Fruit fly (Drosophila melanogaster) whole organism, embryonic: ENCODE data around the gene CG6067.

Source experiments
- Ada2b ChIP-seq: fragments of 200-800 bp; sonication (Bioruptor generic); IDR thresholded peaks from 2 replicates; pipeline ENCODE4 v1.3.6; 2022; ENCODE audit warnings: missing biosample characterization, missing genetic modification characterization
- Adf1 ChIP-seq: fragments of 200-800 bp; sonication (Bioruptor generic); IDR thresholded peaks from 2 replicates; pipeline ENCODE4 v1.3.6; 2022; ENCODE audit warnings: missing biosample characterization, missing genetic modification characterization
- Antp ChIP-seq: fragments of 200-800 bp; sonication (Bioruptor generic); optimal IDR thresholded peaks from 3 replicates; lab custom pipeline; 2016; ENCODE audit warnings: missing biosample characterization, missing genetic modification characterization
- Atf-2 ChIP-seq: fragments of 200-800 bp; sonication (Bioruptor generic); optimal IDR thresholded peaks from 2 replicates; lab custom pipeline; 2016; ENCODE audit warnings: missing biosample characterization, missing genetic modification characterization
- Atf3 ChIP-seq: fragments of 200-800 bp; sonication (Bioruptor generic); optimal IDR thresholded peaks from 3 replicates; lab custom pipeline; 2016; ENCODE audit warnings: missing biosample characterization, missing genetic modification characterization
- BtbVII ChIP-seq: fragments of 200-800 bp; sonication (Bioruptor generic); optimal IDR thresholded peaks from 3 replicates; lab custom pipeline; 2017; ENCODE audit warnings: missing biosample characterization, mild to moderate bottlenecking, missing genetic modification characterization
- CG10431 ChIP-seq: fragments of 200-800 bp; sonication (Bioruptor generic); optimal IDR thresholded peaks from 3 replicates; lab custom pipeline; 2018; ENCODE audit warnings: missing biosample characterization, mild to moderate bottlenecking, missing genetic modification characterization
- CG10543 ChIP-seq: fragments of 200-800 bp; sonication (Bioruptor generic); optimal IDR thresholded peaks from 3 replicates; lab custom pipeline; 2017; ENCODE audit warnings: missing biosample characterization, mild to moderate bottlenecking, missing genetic modification characterization, moderate library complexity
- CG1233 ChIP-seq: fragments of 200-800 bp; sonication (Bioruptor generic); optimal IDR thresholded peaks from 4 replicates; lab custom pipeline; 2018; ENCODE audit warnings: missing biosample characterization, mild to moderate bottlenecking, missing genetic modification characterization
- CG13775 ChIP-seq: fragments of 200-800 bp; sonication (Bioruptor generic); optimal IDR thresholded peaks from 3 replicates; lab custom pipeline; 2017; ENCODE audit warnings: missing biosample characterization, mild to moderate bottlenecking, missing genetic modification characterization
- CG1529 ChIP-seq: fragments of 200-800 bp; sonication (Bioruptor generic); optimal IDR thresholded peaks from 3 replicates; lab custom pipeline; 2018; ENCODE audit warnings: missing biosample characterization, missing genetic modification characterization
- CG1602 ChIP-seq: fragments of 200-800 bp; sonication (Bioruptor generic); optimal IDR thresholded peaks from 3 replicates; lab custom pipeline; 2016; ENCODE audit warnings: missing biosample characterization, missing genetic modification characterization
- CG17361 ChIP-seq: fragments of 200-800 bp; sonication (Bioruptor generic); IDR thresholded peaks from 3 replicates; pipeline ENCODE4 v1.3.6; 2022; ENCODE audit warnings: missing biosample characterization, missing genetic modification characterization
- CG17385 ChIP-seq: fragments of 200-800 bp; sonication (Bioruptor generic); optimal IDR thresholded peaks from 3 replicates; lab custom pipeline; 2018; ENCODE audit warnings: missing biosample characterization, mild to moderate bottlenecking, missing genetic modification characterization
- CG17802 ChIP-seq: fragments of 200-800 bp; sonication (Bioruptor generic); optimal IDR thresholded peaks from 2 replicates; lab custom pipeline; 2018; ENCODE audit warnings: missing biosample characterization, mild to moderate bottlenecking, missing genetic modification characterization, moderate library complexity
- CG2120 ChIP-seq: fragments of 200-800 bp; sonication (Bioruptor generic); optimal IDR thresholded peaks from 3 replicates; lab custom pipeline; 2016; ENCODE audit warnings: missing biosample characterization, missing genetic modification characterization
- CG2202 ChIP-seq: fragments of 200-800 bp; sonication (Bioruptor generic); optimal IDR thresholded peaks from 2 replicates; lab custom pipeline; 2018; ENCODE audit warnings: missing biosample characterization, mild to moderate bottlenecking, missing genetic modification characterization
- CG6683 ChIP-seq: fragments of 200-800 bp; sonication (Bioruptor generic); optimal IDR thresholded peaks from 2 replicates; lab custom pipeline; 2017; ENCODE audit warnings: missing biosample characterization, mild to moderate bottlenecking, missing genetic modification characterization, missing genetic modification reagents
- CG6765 ChIP-seq: fragments of 200-800 bp; sonication (Bioruptor generic); optimal IDR thresholded peaks from 3 replicates; lab custom pipeline; 2017; ENCODE audit warnings: missing biosample characterization, mild to moderate bottlenecking, missing genetic modification characterization
- CG8388 ChIP-seq: fragments of 200-800 bp; sonication (Bioruptor generic); optimal IDR thresholded peaks from 2 replicates; lab custom pipeline; 2019; ENCODE audit warnings: missing biosample characterization, mild to moderate bottlenecking, missing genetic modification characterization, moderate library complexity
- CG8478 ChIP-seq: fragments of >200 bp; optimal IDR thresholded peaks from 2 replicates; lab custom pipeline; 2018
- CG8765 ChIP-seq: fragments of 200-800 bp; sonication (Bioruptor generic); IDR thresholded peaks from 2 replicates; pipeline ENCODE4 v1.3.6; 2022; ENCODE audit warnings: missing biosample characterization, missing genetic modification characterization
- CG8944 ChIP-seq: fragments of 200-800 bp; sonication (Bioruptor generic); optimal IDR thresholded peaks from 3 replicates; lab custom pipeline; 2016; ENCODE audit warnings: missing biosample characterization, missing genetic modification characterization
- CG9727 ChIP-seq: fragments of 200-800 bp; sonication (Bioruptor generic); optimal IDR thresholded peaks from 3 replicates; lab custom pipeline; 2017; ENCODE audit warnings: missing biosample characterization, mild to moderate bottlenecking, missing genetic modification characterization
- Dad ChIP-seq: fragments of 200-800 bp; sonication (Bioruptor generic); optimal IDR thresholded peaks from 3 replicates; lab custom pipeline; 2016; ENCODE audit warnings: missing biosample characterization, missing genetic modification characterization
- HmgD ChIP-seq: fragments of 200-800 bp; sonication (Bioruptor generic); optimal IDR thresholded peaks from 3 replicates; lab custom pipeline; 2016; ENCODE audit warnings: missing biosample characterization, missing genetic modification characterization
- Hr39 ChIP-seq: fragments of >200 bp; optimal IDR thresholded peaks from 2 replicates; lab custom pipeline; 2017
- Jarid2 ChIP-seq: fragments of 200-800 bp; sonication (Bioruptor generic); optimal IDR thresholded peaks from 3 replicates; lab custom pipeline; 2017; ENCODE audit warnings: mild to moderate bottlenecking, missing biosample characterization, missing genetic modification reagents, missing genetic modification characterization
- Max ChIP-seq: fragments of 200-800 bp; sonication (Bioruptor generic); optimal IDR thresholded peaks from 2 replicates; lab custom pipeline; 2016; ENCODE audit warnings: missing biosample characterization, mild to moderate bottlenecking, missing genetic modification characterization
- Sin3A ChIP-seq: fragments of >200 bp; optimal IDR thresholded peaks from 2 replicates; lab custom pipeline; 2018
- Sry-β ChIP-seq: fragments of 200-800 bp; sonication (Bioruptor generic); optimal IDR thresholded peaks from 2 replicates; lab custom pipeline; 2018; ENCODE audit warnings: missing biosample characterization, mild to moderate bottlenecking, missing genetic modification characterization, moderate library complexity
- Vsx1 ChIP-seq: fragments of 200-800 bp; sonication (Bioruptor generic); optimal IDR thresholded peaks from 2 replicates; lab custom pipeline; 2017; ENCODE audit warnings: missing biosample characterization, mild to moderate bottlenecking, missing genetic modification characterization, missing genetic modification reagents
- br ChIP-seq: fragments of >200 bp; optimal IDR thresholded peaks from 2 replicates; lab custom pipeline; 2017
- cas ChIP-seq: fragments of 200-800 bp; sonication (Bioruptor generic); IDR thresholded peaks from 2 replicates; pipeline ENCODE4 v1.3.6; 2022; ENCODE audit warnings: missing biosample characterization, missing genetic modification characterization
- chn ChIP-seq: fragments of 200-800 bp; sonication (Bioruptor generic); optimal IDR thresholded peaks from 2 replicates; lab custom pipeline; 2016; ENCODE audit warnings: missing biosample characterization, missing genetic modification characterization
- ci ChIP-seq: fragments of 200-800 bp; sonication (Bioruptor generic); IDR thresholded peaks from 3 replicates; pipeline ENCODE4 v1.3.6; 2022; ENCODE audit warnings: missing biosample characterization, missing genetic modification characterization
- dysf ChIP-seq: fragments of 200-800 bp; sonication (Bioruptor generic); IDR thresholded peaks from 3 replicates; pipeline ENCODE4 v1.3.6; 2022; ENCODE audit warnings: missing biosample characterization, missing genetic modification characterization
- ftz-f1 ChIP-seq: fragments of 200-800 bp; sonication (Bioruptor generic); optimal IDR thresholded peaks from 2 replicates; lab custom pipeline; 2016; ENCODE audit warnings: missing biosample characterization, missing genetic modification characterization
- grn ChIP-seq: fragments of 200-800 bp; sonication (Bioruptor generic); optimal IDR thresholded peaks from 3 replicates; lab custom pipeline; 2017; ENCODE audit warnings: missing biosample characterization, missing genetic modification characterization
- gro ChIP-seq: fragments of 200-800 bp; sonication (Bioruptor generic); optimal IDR thresholded peaks from 2 replicates; lab custom pipeline; 2016; ENCODE audit warnings: missing biosample characterization, missing genetic modification characterization
- gt ChIP-seq: fragments of 200-800 bp; sonication (Bioruptor generic); IDR thresholded peaks from 2 replicates; pipeline ENCODE4 v1.3.6; 2022; ENCODE audit warnings: missing biosample characterization, missing genetic modification characterization
- lmd ChIP-seq: fragments of 200-800 bp; sonication (Bioruptor generic); IDR thresholded peaks from 2 replicates; pipeline ENCODE4 v1.3.6; 2022; ENCODE audit warnings: missing biosample characterization, missing genetic modification characterization
- lola ChIP-seq, 3 experiments: fragments of >200 bp in 2 of 3; fragments of 200-800 bp in 1 of 3; sonication (Bioruptor generic) in 1 of 3; optimal IDR thresholded peaks; 2 replicates each; lab custom pipeline; 2017 to 2019; ENCODE audit warnings: missing biosample characterization in 3 of 3, missing genetic modification characterization in 3 of 3, mild to moderate bottlenecking in 1 of 3, moderate library complexity in 1 of 3
- p53 ChIP-seq: fragments of 200-800 bp; sonication (Bioruptor generic); optimal IDR thresholded peaks from 2 replicates; lab custom pipeline; 2016; ENCODE audit warnings: missing biosample characterization, missing genetic modification characterization
- peb ChIP-seq: fragments of 200-800 bp; sonication (Bioruptor generic); IDR thresholded peaks from 2 replicates; pipeline ENCODE4 v1.3.6; 2022; ENCODE audit warnings: missing biosample characterization, missing genetic modification characterization
- pfk ChIP-seq: fragments of 200-800 bp; sonication (Bioruptor generic); optimal IDR thresholded peaks from 2 replicates; lab custom pipeline; 2018; ENCODE audit warnings: missing biosample characterization, mild to moderate bottlenecking, missing genetic modification characterization, moderate library complexity
- pum ChIP-seq: fragments of 200-800 bp; sonication (Bioruptor generic); optimal IDR thresholded peaks from 2 replicates; lab custom pipeline; 2016; ENCODE audit warnings: missing biosample characterization, missing genetic modification characterization
- schlank ChIP-seq: fragments of 200-800 bp; sonication (Bioruptor generic); optimal IDR thresholded peaks from 2 replicates; lab custom pipeline; 2018; ENCODE audit warnings: missing biosample characterization, mild to moderate bottlenecking, missing genetic modification characterization
- sima ChIP-seq: fragments of 200-800 bp; sonication (Bioruptor generic); optimal IDR thresholded peaks from 2 replicates; lab custom pipeline; 2016; ENCODE audit warnings: missing biosample characterization, missing genetic modification characterization
- tin ChIP-seq: fragments of 200-800 bp; sonication (Bioruptor generic); optimal IDR thresholded peaks from 3 replicates; lab custom pipeline; 2016; ENCODE audit warnings: missing biosample characterization, missing genetic modification characterization
- wor ChIP-seq: fragments of 200-800 bp; sonication (Bioruptor generic); IDR thresholded peaks from 2 replicates; pipeline ENCODE4 v1.3.6; 2022; ENCODE audit warnings: missing biosample characterization, missing genetic modification characterization
- zfh2 ChIP-seq: fragments of 200-800 bp; sonication (Bioruptor generic); optimal IDR thresholded peaks from 2 replicates; lab custom pipeline; 2016; ENCODE audit warnings: missing biosample characterization, missing genetic modification characterization

Gene CG6067

dm6 chrX:6000747-6001426, 45.5 kb downstream of the CG6067 start, which contains the start of gene CG4766 (continued):
- TF ChIP-seq pfk (GFP tag; lab: Kevin White, UChicago) (no peak), br (lab: Kevin White, UChicago) (no peak), Atf3 (GFP tag; lab: Kevin White, UChicago) (peak; percentile 70), schlank (tag; lab: Kevin White, UChicago) (peak; percentile 32), gt (GFP tag; lab: Robert Waterston, UW) (peak; percentile 48; the same call in 1 of the 2 replicates), cas (no peak), CG10543 (peak; percentile 81), ftz-f1 (no peak), CG8478 (lab: Kevin White, UChicago) (no peak), CG8765 (0 out of 2 replicates have a peak, but pooled peaks have one; percentile 54), HmgD (GFP tag; lab: Kevin White, UChicago) (peak; percentile 63), lola (GFP tag; optimal IDR thresholded peaks at IDR 0.05; lab: Kevin White, UChicago) (peak in 1 of 3 experiments; percentile 94), gro (GFP tag; lab: Kevin White, UChicago) (peak; percentile 46), CG2120 (GFP tag; lab: Kevin White, UChicago) (peak; percentile 80), p53 (peak; percentile 59), peb (peak; percentile 73), dysf (GFP tag; lab: Robert Waterston, UW) (peak; percentile 81), CG1529 (GFP tag; lab: Kevin White, UChicago) (peak; percentile 84), CG8944 (peak; percentile 76), grn (peak; percentile 73), Atf-2 (GFP tag; lab: Kevin White, UChicago) (peak; percentile 86), CG8388 (GFP tag; lab: Kevin White, UChicago) (peak; percentile 88), Jarid2 (GFP tag; lab: Kevin White, UChicago) (peak; percentile 61), CG10431 (peak; percentile 52), Max (GFP tag; lab: Kevin White, UChicago) (peak; percentile 77), CG13775 (GFP tag; lab: Kevin White, UChicago) (peak; percentile 87), CG1602 (peak; percentile 85), Dad (GFP tag; lab: Kevin White, UChicago) (peak; percentile 71), tin (GFP tag; lab: Kevin White, UChicago) (peak; percentile 88), CG2202 (tag; lab: Kevin White, UChicago) (peak; percentile 84), Adf1 (peak; percentile 62), ci (GFP tag; lab: Robert Waterston, UW) (peak; percentile 86), sima (GFP tag; lab: Kevin White, UChicago) (peak; percentile 17), Ada2b (peak; percentile 77), CG6683 (GFP tag; lab: Kevin White, UChicago) (peak; percentile 67), Hr39 (lab: Kevin White, UChicago) (no peak), CG1233 (GFP tag; lab: Kevin White, UChicago) (peak; percentile 81), zfh2 (GFP tag; lab: Kevin White, UChicago) (peak; percentile 58), pum (GFP tag; lab: Kevin White, UChicago) (peak; percentile 91), Vsx1 (GFP tag; lab: Kevin White, UChicago) (peak; percentile 72), BtbVII (GFP tag; lab: Kevin White, UChicago) (peak; percentile 70), CG17361 (GFP tag; lab: Robert Waterston, UW) (peak; percentile 92), Antp (GFP tag; lab: Kevin White, UChicago) (peak; percentile 78), lmd (GFP tag; lab: Robert Waterston, UW) (peak; percentile 81), CG9727 (peak; percentile 92), wor (GFP tag; lab: Robert Waterston, UW) (peak; percentile 74), Sin3A (no peak), Sry-β (GFP tag; lab: Kevin White, UChicago) (peak; percentile 14), CG17802 (peak; percentile 19), CG6765 (peak; percentile 60), chn (GFP tag; lab: Kevin White, UChicago) (peak; percentile 84), CG17385 (GFP tag; lab: Kevin White, UChicago) (peak; percentile 75)
